2 fruit fly cellular contexts compared by ENCODE assay signal in genomic region chr3R:26885192-26885591, dm6.
TF ChIP-seq lines count a peak whose summit lies in the region.

No protein-coding gene starts in this region.

- TF ChIP-seq CTCF in whole organism, embryonic (GFP tag; optimal IDR thresholded peaks at IDR 0.05; lab: Kevin White, UChicago), result no peak

TF ChIP-seq in whole organism, embryonic, 481 proteins besides CTCF, POLR2A, EP300 and RAD21:
- no peak for TF ChIP-seq CG11504 (tag; optimal IDR thresholded peaks at IDR 0.05; lab: Kevin White, UChicago)
- TF ChIP-seq sob (GFP tag; IDR thresholded peaks at IDR 0.05; lab: Robert Waterston, UW), result no peak
- TF ChIP-seq Meics (GFP tag; optimal IDR thresholded peaks at IDR 0.05; lab: Kevin White, UChicago), result no peak
- no peak for TF ChIP-seq CG10979 (tag; optimal IDR thresholded peaks at IDR 0.05; lab: Kevin White, UChicago)
- no peak for TF ChIP-seq Awh (GFP tag; IDR thresholded peaks at IDR 0.05; lab: Robert Waterston, UW)
- no peak for TF ChIP-seq wor (GFP tag; IDR thresholded peaks at IDR 0.05; lab: Robert Waterston, UW)
- no peak for TF ChIP-seq CG17829 (tag; optimal IDR thresholded peaks at IDR 0.05; lab: Kevin White, UChicago)
- no peak for TF ChIP-seq pfk (GFP tag; optimal IDR thresholded peaks at IDR 0.05; lab: Kevin White, UChicago)
- TF ChIP-seq Ets65A (GFP tag; lab: Kevin White, UChicago), result peak; percentile 62
- TF ChIP-seq Kr (GFP tag; optimal IDR thresholded peaks at IDR 0.05; lab: Kevin White, UChicago), result peak; percentile 5
- TF ChIP-seq ac (GFP tag; optimal IDR thresholded peaks at IDR 0.05; lab: Kevin White, UChicago), result no peak
- no peak for TF ChIP-seq CG4404 (GFP tag; IDR thresholded peaks at IDR 0.05; lab: Robert Waterston, UW)
- TF ChIP-seq MESR4 (GFP tag; optimal IDR thresholded peaks at IDR 0.05; lab: Kevin White, UChicago), result no peak
- TF ChIP-seq CG10462 (GFP tag; optimal IDR thresholded peaks at IDR 0.05; lab: Kevin White, UChicago), result no peak
- TF ChIP-seq crp (GFP tag; optimal IDR thresholded peaks at IDR 0.05; lab: Kevin White, UChicago), result no peak
- TF ChIP-seq CG7372 (GFP tag; IDR thresholded peaks at IDR 0.05; lab: Robert Waterston, UW), result no peak
- TF ChIP-seq Oaz (GFP tag; IDR thresholded peaks at IDR 0.05; lab: Robert Waterston, UW), result no peak
- TF ChIP-seq slou (GFP tag; optimal IDR thresholded peaks at IDR 0.05; lab: Kevin White, UChicago), result no peak
- no peak for TF ChIP-seq sna (GFP tag; IDR thresholded peaks at IDR 0.05; lab: Robert Waterston, UW; ENCODE audit: partially characterized antibody)
- no peak for TF ChIP-seq pho (GFP tag; optimal IDR thresholded peaks at IDR 0.05; lab: Kevin White, UChicago)
- peak; percentile 76 for TF ChIP-seq Blimp-1 (GFP tag; optimal IDR thresholded peaks at IDR 0.05; lab: Kevin White, UChicago)
- TF ChIP-seq TFAM (GFP tag; optimal IDR thresholded peaks at IDR 0.05; lab: Kevin White, UChicago), result no peak
- no peak for TF ChIP-seq prd (optimal IDR thresholded peaks at IDR 0.05; lab: Kevin White, UChicago)
- TF ChIP-seq prd (GFP tag; IDR thresholded peaks at IDR 0.05; lab: Robert Waterston, UW), result no peak
- no peak for TF ChIP-seq bigmax (GFP tag; optimal IDR thresholded peaks at IDR 0.05; lab: Kevin White, UChicago)
- TF ChIP-seq gcm (GFP tag; optimal IDR thresholded peaks at IDR 0.05; lab: Kevin White, UChicago), result no peak
- no peak for TF ChIP-seq gfzf (GFP tag; optimal IDR thresholded peaks at IDR 0.05; lab: Kevin White, UChicago)
- TF ChIP-seq schlank (tag; optimal IDR thresholded peaks at IDR 0.05; lab: Kevin White, UChicago), result no peak
TF ChIP-seq in whole organism, embryonic: peak in this region for 3.

TF ChIP-seq in whole organism, prepupa, 60 proteins besides CTCF, POLR2A, EP300 and RAD21:
- peak; percentile 72 for TF ChIP-seq Blimp-1 (GFP tag; optimal IDR thresholded peaks at IDR 0.05; lab: Kevin White, UChicago)
- TF ChIP-seq Eip93F (GFP tag; optimal IDR thresholded peaks at IDR 0.05; lab: Kevin White, UChicago), result no peak
TF ChIP-seq in whole organism, prepupa: peak in this region for 1.

Comparison
In these comparisons a context has a peak if more than half of its experiments do, and no peak if none do; other contexts are left out.
1. Of the 7 proteins assayed by ChIP-seq in both whole organism, embryonic and whole organism, prepupa: peak only in whole organism, embryonic: none; only in whole organism, prepupa: none; in both: Blimp-1; in neither: 6.